Worm (Caenorhabditis elegans): ENCODE data around the gene plpp-1.1.

Gene plpp-1.1

ce11 chrII:3930478-3931182 lies 2.8 kb upstream of the plpp-1.1 start (continued):
- TF ChIP-seq lir-1 (GFP tag; conservative IDR thresholded peaks at IDR 0.05) (no peak), lsy-27 (tag; optimal IDR thresholded peaks at IDR 0.05; ENCODE audit: borderline replicate concordance, insufficient read depth) (no peak), ceh-40 (GFP tag; IDR thresholded peaks at IDR 0.05) (no peak), ztf-28 (GFP tag; IDR thresholded peaks at IDR 0.05) (no peak), lsl-1 (GFP tag; optimal IDR thresholded peaks at IDR 0.05) (no peak), hlh-26 (GFP tag; conservative IDR thresholded peaks at IDR 0.05) (no peak), mcd-1 (GFP tag; IDR thresholded peaks at IDR 0.05) (no peak), B0336.3 (GFP tag; IDR thresholded peaks at IDR 0.05) (no peak), nhr-90 (tag; optimal IDR thresholded peaks at IDR 0.05) (no peak), ZK185.1 (tag; optimal IDR thresholded peaks at IDR 0.05; ENCODE audit: poor library complexity, severe bottlenecking) (no peak), F39B2.1 (GFP tag; IDR thresholded peaks at IDR 0.05) (no peak), Y95B8A.8 (GFP tag; IDR thresholded peaks at IDR 0.05) (no peak), Y79H2A.3 (GFP tag; conservative IDR thresholded peaks at IDR 0.05) (no peak), F23B12.7 (tag; optimal IDR thresholded peaks at IDR 0.05; ENCODE audit: insufficient read depth) (no peak), snpc-1.1 (tag; optimal IDR thresholded peaks at IDR 0.05; ENCODE audit: insufficient read depth) (no peak), hsf-1 (GFP tag; IDR thresholded peaks at IDR 0.05) (no peak), nhr-80 (tag; optimal IDR thresholded peaks at IDR 0.05) (peak; percentile 46), tbx-9 (tag; optimal IDR thresholded peaks at IDR 0.05; ENCODE audit: borderline replicate concordance) (no peak), tlf-1 (GFP tag; optimal IDR thresholded peaks at IDR 0.05) (no peak), F33H1.4 (GFP tag; IDR thresholded peaks at IDR 0.05) (no peak), him-1 (tag; optimal IDR thresholded peaks at IDR 0.05) (no peak), madf-8 (GFP tag; conservative IDR thresholded peaks at IDR 0.05) (no peak), pbrm-1 (GFP tag; IDR thresholded peaks at IDR 0.05) (no peak), Y53F4B.3 (GFP tag; IDR thresholded peaks at IDR 0.05) (no peak), ztf-3 (GFP tag; optimal IDR thresholded peaks at IDR 0.05) (no peak), D2030.7 (GFP tag; IDR thresholded peaks at IDR 0.05) (no peak), let-526 (GFP tag; IDR thresholded peaks at IDR 0.05) (no peak), K11D2.4 (GFP tag; IDR thresholded peaks at IDR 0.05) (0 out of 2 replicates have a peak, but pooled peaks have one; percentile 14), gei-17 (GFP tag; optimal IDR thresholded peaks at IDR 0.05) (no peak), athp-1 (tag; optimal IDR thresholded peaks at IDR 0.05) (no peak), somi-1 (GFP tag; optimal IDR thresholded peaks at IDR 0.05) (no peak), nfya-2 (GFP tag; IDR thresholded peaks at IDR 0.05) (no peak), ceh-91 (GFP tag; IDR thresholded peaks at IDR 0.05) (no peak), ceh-79 (tag; optimal IDR thresholded peaks at IDR 0.05) (no peak), attf-3 (GFP tag; conservative IDR thresholded peaks at IDR 0.05) (no peak), Y53G8AR.9 (GFP tag; conservative IDR thresholded peaks at IDR 0.05) (no peak), atf-7 (tag; optimal IDR thresholded peaks at IDR 0.05) (no peak), aptf-2 (GFP tag; conservative IDR thresholded peaks at IDR 0.05) (no peak), mes-4 (tag; optimal IDR thresholded peaks at IDR 0.05) (no peak), snpc-4 (GFP tag; optimal IDR thresholded peaks at IDR 0.05) (no peak), snpc-4 (tag; optimal IDR thresholded peaks at IDR 0.05) (peak in 1 of 4 experiments; percentile 8), chd-7 (tag; optimal IDR thresholded peaks at IDR 0.05) (no peak), tbp1 (GFP tag; optimal IDR thresholded peaks at IDR 0.05) (peak; percentile 1), hmg-20 (GFP tag; IDR thresholded peaks at IDR 0.05) (no peak), nfyb-1 (GFP tag; IDR thresholded peaks at IDR 0.05) (peak; percentile 97), bed-1 (GFP tag; IDR thresholded peaks at IDR 0.05) (no peak), nfya-1 (tag; optimal IDR thresholded peaks at IDR 0.05; ENCODE audit: borderline replicate concordance, insufficient read depth) (no peak), sdz-38 (tag; optimal IDR thresholded peaks at IDR 0.05) (no peak)

All from whole organism, young adult.